Worm (Caenorhabditis elegans): ENCODE results near the gene nhr-130.

- TF ChIP-seq nhr-28 (tag; optimal IDR thresholded peaks at IDR 0.05) (no peak), ztf-11 (tag; optimal IDR thresholded peaks at IDR 0.05) (no peak), spr-1 (tag; optimal IDR thresholded peaks at IDR 0.05) (no peak), ZK546.5 (tag; optimal IDR thresholded peaks at IDR 0.05) (no peak), aly-2 (tag; optimal IDR thresholded peaks at IDR 0.05) (no peak), unc-62 (GFP tag; optimal IDR thresholded peaks at IDR 0.05 in 1 of 2) (no peak), unc-62 (tag; optimal IDR thresholded peaks at IDR 0.05) (no peak), zag-1 (tag; optimal IDR thresholded peaks at IDR 0.05) (no peak), ama-1 (optimal IDR thresholded peaks at IDR 0.05) (no peak), gei-8 (GFP tag; optimal IDR thresholded peaks at IDR 0.05) (no peak), egl-27 (tag; optimal IDR thresholded peaks at IDR 0.05) (no peak), nhr-42 (GFP tag; IDR thresholded peaks at IDR 0.05) (no peak), pha-4 (GFP tag; IDR thresholded peaks at IDR 0.05) (no peak), pha-4 (tag; optimal IDR thresholded peaks at IDR 0.05) (no peak), rbr-2 (tag; optimal IDR thresholded peaks at IDR 0.05) (no peak), lsy-2 (tag; optimal IDR thresholded peaks at IDR 0.05) (no peak)
These were observed 14.3 kb upstream of the nhr-130 start, which contains the start of gene T01G6.1 for ce11 chrV:497399-497798.
